Worm (Caenorhabditis elegans) whole organism, L1 larva: ENCODE results near the gene sphr-1.

ENCODE experiments used
- C04F5.9 ChIP-seq: sonication (generic microtip); optimal IDR thresholded peaks from 2 replicates; lab custom pipeline; 2016; ENCODE audit warnings: missing genetic modification characterization, missing compliant biosample characterization
- C34B4.2 ChIP-seq: sonication (generic microtip); optimal IDR thresholded peaks from 2 replicates; lab custom pipeline; 2017; ENCODE audit warnings: mild to moderate bottlenecking, missing genetic modification characterization, missing compliant biosample characterization
- F16B12.6 ChIP-seq: fragments of 150-350 bp; optimal IDR thresholded peaks from 2 replicates; lab custom pipeline; 2014; ENCODE audit warnings: missing biosample characterization, missing genetic modification characterization
- aha-1 ChIP-seq: fragments of 150-350 bp; optimal IDR thresholded peaks from 2 replicates; lab custom pipeline; 2014; ENCODE audit warnings: missing biosample characterization, missing genetic modification characterization
- aly-2 ChIP-seq: fragments of 150-350 bp; optimal IDR thresholded peaks from 2 replicates; lab custom pipeline; 2014; ENCODE audit warnings: missing biosample characterization, missing genetic modification characterization
- ama-1 ChIP-seq: fragments of 150-350 bp; optimal IDR thresholded peaks from 2 replicates; lab custom pipeline; 2014
- blmp-1 ChIP-seq: fragments of 150-350 bp; optimal IDR thresholded peaks from 2 replicates; lab custom pipeline; 2014; ENCODE audit warnings: missing biosample characterization, missing genetic modification characterization
- ceh-63 ChIP-seq: fragments of 200-800 bp; sonication (Bioruptor generic); optimal IDR thresholded peaks from 2 replicates; lab custom pipeline; 2018; ENCODE audit warnings: mild to moderate bottlenecking, missing genetic modification characterization, missing compliant biosample characterization
- ceh-8 ChIP-seq: fragments of 200-800 bp; sonication (Bioruptor generic); optimal IDR thresholded peaks from 2 replicates; lab custom pipeline; 2018; ENCODE audit warnings: mild to moderate bottlenecking, missing genetic modification characterization, moderate library complexity, missing compliant biosample characterization
- ceh-88 ChIP-seq: fragments of 200-800 bp; sonication (Bioruptor generic); IDR thresholded peaks from 2 replicates; pipeline ENCODE4 v1.3.6; 2022; ENCODE audit warnings: missing genetic modification characterization, missing compliant biosample characterization
- ces-1 ChIP-seq: fragments of 150-350 bp; optimal IDR thresholded peaks from 2 replicates; lab custom pipeline; 2014; ENCODE audit warnings: missing biosample characterization, missing genetic modification reagents, missing genetic modification characterization
- efl-1 ChIP-seq, 4 experiments: fragments of 150-350 bp; optimal IDR thresholded peaks in 3 of 4; peaks in 1 of 4; 1 replicate in 1 of 4; 2 replicates in 3 of 4; lab custom pipeline; 2014; ENCODE audit warnings: missing biosample characterization in 2 of 4, missing genetic modification characterization in 2 of 4, missing genetic modification reagents in 2 of 4
- egl-27 ChIP-seq, 2 experiments: fragments of 150-350 bp in 1 of 2; sonication (generic microtip); optimal IDR thresholded peaks; 3 replicates each; lab custom pipeline; 2017 to 2018; ENCODE audit warnings: missing biosample characterization in 2 of 2, missing genetic modification characterization in 2 of 2, missing genetic modification reagents in 2 of 2
- elt-2 ChIP-seq: sonication (generic microtip); optimal IDR thresholded peaks from 2 replicates; lab custom pipeline; 2016; ENCODE audit warnings: missing genetic modification characterization, mild to moderate bottlenecking, inconsistent platforms, missing compliant biosample characterization, missing genetic modification reagents
- elt-3 ChIP-seq, 6 experiments: fragments of 150-350 bp in 1 of 6; sonication (generic microtip); optimal IDR thresholded peaks; 2 replicates each; lab custom pipeline; 2017 to 2018; ENCODE audit warnings: missing biosample characterization in 6 of 6, missing genetic modification characterization in 6 of 6, inconsistent platforms in 1 of 6
- ets-5 ChIP-seq: fragments of 200-800 bp; sonication (Bioruptor generic); IDR thresholded peaks from 2 replicates; pipeline ENCODE4 v1.3.6; 2022; ENCODE audit warnings: missing genetic modification characterization, missing compliant biosample characterization
- fkh-10 ChIP-seq: sonication (generic microtip); optimal IDR thresholded peaks from 2 replicates; lab custom pipeline; 2017; ENCODE audit warnings: missing biosample characterization, missing genetic modification reagents, missing genetic modification characterization
- fkh-8 ChIP-seq: sonication (generic microtip); optimal IDR thresholded peaks from 2 replicates; lab custom pipeline; 2016; ENCODE audit warnings: mild to moderate bottlenecking, missing genetic modification characterization, missing compliant biosample characterization
- hlh-17 ChIP-seq: fragments of 200-800 bp; sonication (Bioruptor generic); optimal IDR thresholded peaks from 2 replicates; lab custom pipeline; 2018; ENCODE audit warnings: missing genetic modification characterization, mild to moderate bottlenecking, missing compliant biosample characterization, moderate library complexity, borderline replicate concordance
- hlh-4 ChIP-seq: sonication (generic microtip); optimal IDR thresholded peaks from 2 replicates; lab custom pipeline; 2016; ENCODE audit warnings: mild to moderate bottlenecking, missing genetic modification characterization, missing compliant biosample characterization
- hpl-2 ChIP-seq: fragments of 150-350 bp; optimal IDR thresholded peaks from 2 replicates; lab custom pipeline; 2014; ENCODE audit warnings: missing biosample characterization, missing genetic modification reagents, missing genetic modification characterization
- isw-1 ChIP-seq: fragments of 200-800 bp; sonication (Bioruptor generic); IDR thresholded peaks from 2 replicates; pipeline ENCODE4 v1.3.6; 2022; ENCODE audit warnings: missing genetic modification characterization, missing compliant biosample characterization
- jun-1 ChIP-seq: fragments of 150-350 bp; optimal IDR thresholded peaks from 2 replicates; lab custom pipeline; 2014; ENCODE audit warnings: missing biosample characterization, missing genetic modification reagents, missing genetic modification characterization
- lin-14 ChIP-seq: fragments of 200-800 bp; sonication (Bioruptor generic); optimal IDR thresholded peaks from 2 replicates; lab custom pipeline; 2018; ENCODE audit warnings: mild to moderate bottlenecking, missing genetic modification characterization, moderate library complexity, missing compliant biosample characterization
- lin-35 ChIP-seq, 2 experiments: fragments of 150-350 bp; optimal IDR thresholded peaks; 2 replicates each; lab custom pipeline; 2014; ENCODE audit warnings: missing biosample characterization in 2 of 2, missing genetic modification characterization in 2 of 2, missing genetic modification reagents in 2 of 2
- lin-39 ChIP-seq: fragments of 150-350 bp; optimal IDR thresholded peaks from 2 replicates; lab custom pipeline; 2014; ENCODE audit warnings: missing biosample characterization, missing genetic modification reagents, missing genetic modification characterization
- lir-3 ChIP-seq: sonication (generic microtip); optimal IDR thresholded peaks from 2 replicates; lab custom pipeline; 2016; ENCODE audit warnings: mild to moderate bottlenecking, missing genetic modification characterization, moderate library complexity, missing compliant biosample characterization; ENCODE audit not compliant: poor library complexity
- lsy-2 ChIP-seq, 2 experiments: fragments of 150-350 bp; optimal IDR thresholded peaks; 2 replicates each; lab custom pipeline; 2014; ENCODE audit warnings: missing biosample characterization in 2 of 2, missing genetic modification characterization in 2 of 2
- mab-9 ChIP-seq: fragments of 200-800 bp; sonication (Bioruptor generic); IDR thresholded peaks from 2 replicates; pipeline ENCODE4 v1.3.6; 2022; ENCODE audit warnings: missing genetic modification reagents, missing genetic modification characterization, missing compliant biosample characterization
- mef-2 ChIP-seq: fragments of 150-350 bp; optimal IDR thresholded peaks from 2 replicates; lab custom pipeline; 2014; ENCODE audit warnings: missing biosample characterization, missing genetic modification characterization
- mep-1 ChIP-seq: fragments of 150-350 bp; optimal IDR thresholded peaks from 2 replicates; lab custom pipeline; 2014; ENCODE audit warnings: missing biosample characterization, missing genetic modification characterization
- nhr-19 ChIP-seq: fragments of 200-800 bp; sonication (Bioruptor generic); conservative IDR thresholded peaks from 2 replicates; pipeline ENCODE4 v1.3.6; 2022; ENCODE audit warnings: missing genetic modification characterization, missing compliant biosample characterization
- nhr-20 ChIP-seq: sonication (generic microtip); optimal IDR thresholded peaks from 2 replicates; lab custom pipeline; 2016; ENCODE audit warnings: mild to moderate bottlenecking, missing genetic modification characterization, missing compliant biosample characterization
- nhr-237 ChIP-seq: fragments of 150-350 bp; optimal IDR thresholded peaks from 2 replicates; lab custom pipeline; 2014; ENCODE audit warnings: missing biosample characterization, missing genetic modification characterization
- nhr-28 ChIP-seq: fragments of 150-350 bp; optimal IDR thresholded peaks from 2 replicates; lab custom pipeline; 2014; ENCODE audit warnings: missing biosample characterization, missing genetic modification characterization
- nhr-71 ChIP-seq: sonication (generic microtip); optimal IDR thresholded peaks from 2 replicates; lab custom pipeline; 2016; ENCODE audit warnings: mild to moderate bottlenecking, missing genetic modification characterization, moderate library complexity, missing compliant biosample characterization
- nhr-76 ChIP-seq: sonication (generic microtip); optimal IDR thresholded peaks from 2 replicates; lab custom pipeline; 2017; ENCODE audit warnings: missing biosample characterization, missing genetic modification characterization
- nhr-77 ChIP-seq: fragments of 150-350 bp; optimal IDR thresholded peaks from 2 replicates; lab custom pipeline; 2014; ENCODE audit warnings: missing biosample characterization, missing genetic modification characterization
- nhr-84 ChIP-seq: sonication (generic microtip); optimal IDR thresholded peaks from 2 replicates; lab custom pipeline; 2017; ENCODE audit warnings: missing biosample characterization, missing genetic modification characterization
- nhr-85 ChIP-seq: sonication (generic microtip); peaks from one replicate; lab custom pipeline; 2016; ENCODE audit warnings: missing genetic modification characterization, inconsistent platforms, missing compliant biosample characterization
- nhr-90 ChIP-seq: sonication (generic microtip); optimal IDR thresholded peaks from 2 replicates; lab custom pipeline; 2016; ENCODE audit warnings: mild to moderate bottlenecking, missing genetic modification characterization, missing compliant biosample characterization; ENCODE audit not compliant: poor library complexity
- snu-23 ChIP-seq: sonication (generic microtip); optimal IDR thresholded peaks from 2 replicates; lab custom pipeline; 2016; ENCODE audit warnings: missing genetic modification characterization, missing compliant biosample characterization
- sox-4 ChIP-seq: sonication (generic microtip); optimal IDR thresholded peaks from 2 replicates; lab custom pipeline; 2016; ENCODE audit warnings: missing genetic modification characterization, missing compliant biosample characterization
- sptf-1 ChIP-seq: fragments of 150-350 bp; optimal IDR thresholded peaks from 2 replicates; lab custom pipeline; 2014; ENCODE audit warnings: missing biosample characterization, missing genetic modification characterization
- swsn-7 ChIP-seq: sonication (generic microtip); optimal IDR thresholded peaks from 2 replicates; lab custom pipeline; 2016; ENCODE audit warnings: missing genetic modification characterization, missing compliant biosample characterization
- tbx-2 ChIP-seq: sonication (generic microtip); optimal IDR thresholded peaks from 2 replicates; lab custom pipeline; 2016; ENCODE audit warnings: missing genetic modification characterization, missing compliant biosample characterization
- tlp-1 ChIP-seq: fragments of 150-350 bp; optimal IDR thresholded peaks from 2 replicates; lab custom pipeline; 2014; ENCODE audit warnings: missing biosample characterization, missing genetic modification characterization
- unc-62 ChIP-seq: fragments of 150-350 bp; optimal IDR thresholded peaks from 2 replicates; lab custom pipeline; 2014; ENCODE audit warnings: missing biosample characterization, missing genetic modification reagents, missing genetic modification characterization
- unc-86 ChIP-seq: sonication (generic microtip); optimal IDR thresholded peaks from 2 replicates; lab custom pipeline; 2016; ENCODE audit warnings: missing genetic modification characterization, missing compliant biosample characterization
- unc-98 ChIP-seq: fragments of 200-800 bp; sonication (Bioruptor generic); IDR thresholded peaks from 2 replicates; pipeline ENCODE4 v1.3.6; 2022; ENCODE audit warnings: missing genetic modification characterization, missing compliant biosample characterization
- xbp-1 ChIP-seq: sonication (generic microtip); optimal IDR thresholded peaks from 2 replicates; lab custom pipeline; 2016; ENCODE audit warnings: missing genetic modification characterization, missing compliant biosample characterization
- ztf-11 ChIP-seq, 2 experiments: sonication (generic microtip); optimal IDR thresholded peaks; 2 replicates each; lab custom pipeline; 2016 to 2017; ENCODE audit warnings: missing genetic modification characterization in 2 of 2, missing biosample characterization in 1 of 2, missing compliant biosample characterization in 1 of 2
- ztf-4 ChIP-seq: fragments of 150-350 bp; optimal IDR thresholded peaks from 2 replicates; lab custom pipeline; 2014; ENCODE audit warnings: missing biosample characterization, missing genetic modification characterization

The sphr-1 gene

ce11 chrV:9160224-9160886, 31.1 kb upstream of the sphr-1 start, which contains the start of gene col-144:
TSS of gene col-144 (minus strand) at chrV:9160642.
- TF ChIP-seq mab-9 (GFP tag; lab: Robert Waterston, UW) = no peak
- no peak for TF ChIP-seq lin-39 (tag; lab: Kevin White, UChicago)
- no peak for TF ChIP-seq egl-27 (tag; optimal IDR thresholded peaks at IDR 0.05; lab: Kevin White, UChicago)
- peak; percentile 59 for TF ChIP-seq snu-23
- no peak for TF ChIP-seq nhr-28 (tag; lab: Kevin White, UChicago)
- no peak for TF ChIP-seq unc-98
- TF ChIP-seq blmp-1 (tag; lab: Kevin White, UChicago) = peak; percentile 38
- TF ChIP-seq unc-62 (GFP tag; lab: Kevin White, UChicago) = no peak
- TF ChIP-seq nhr-71 (tag; lab: Kevin White, UChicago) = peak; percentile 55
- no peak for TF ChIP-seq mef-2 (tag; lab: Kevin White, UChicago)
- TF ChIP-seq elt-2 = no peak
- no peak for TF ChIP-seq ets-5 (GFP tag; lab: Robert Waterston, UW)
- TF ChIP-seq swsn-7 = no peak
- TF ChIP-seq tbx-2 (tag; lab: Kevin White, UChicago) = no peak
- no peak for TF ChIP-seq jun-1 (tag; lab: Kevin White, UChicago)
- TF ChIP-seq nhr-84 (tag; lab: Kevin White, UChicago) = no peak
- TF ChIP-seq ama-1 (lab: Kevin White, UChicago) = peak; percentile 13
- TF ChIP-seq nhr-76 = no peak
- no peak for TF ChIP-seq efl-1 (optimal IDR thresholded peaks at IDR 0.05; lab: Kevin White, UChicago)
- TF ChIP-seq efl-1 (GFP tag; optimal IDR thresholded peaks at IDR 0.05 in 1 of 2; lab: Kevin White, UChicago) = peak in 1 of 2 experiments; percentile 82
- no peak for TF ChIP-seq F16B12.6 (tag; lab: Kevin White, UChicago)
- TF ChIP-seq nhr-237 (tag; lab: Kevin White, UChicago) = no peak
- TF ChIP-seq nhr-85 (tag; lab: Kevin White, UChicago) = peak; percentile 93
- TF ChIP-seq lin-14 (GFP tag; lab: Kevin White, UChicago) = peak; percentile 68
- TF ChIP-seq lin-35 (GFP tag; optimal IDR thresholded peaks at IDR 0.05; lab: Kevin White, UChicago) = peak in 1 of 2 experiments; percentile 26
- no peak for TF ChIP-seq ces-1 (GFP tag; lab: Kevin White, UChicago)
- TF ChIP-seq ceh-63 (GFP tag; lab: Kevin White, UChicago) = no peak
- no peak for TF ChIP-seq lir-3 (tag; lab: Kevin White, UChicago)
- TF ChIP-seq hlh-4 = no peak
- TF ChIP-seq ztf-11 (tag; optimal IDR thresholded peaks at IDR 0.05; lab: Kevin White, UChicago) = no peak
- TF ChIP-seq aha-1 (tag; lab: Kevin White, UChicago) = no peak
- TF ChIP-seq C04F5.9 (tag; lab: Kevin White, UChicago) = no peak
- TF ChIP-seq lsy-2 (tag; optimal IDR thresholded peaks at IDR 0.05; lab: Kevin White, UChicago) = no peak
- no peak for TF ChIP-seq nhr-77 (tag; lab: Kevin White, UChicago)
- TF ChIP-seq ceh-8 (GFP tag; lab: Kevin White, UChicago) = no peak
- no peak for TF ChIP-seq unc-86 (tag; lab: Kevin White, UChicago)
- no peak for TF ChIP-seq sptf-1
- no peak for TF ChIP-seq aly-2 (tag; lab: Kevin White, UChicago)
- no peak for TF ChIP-seq hlh-17 (GFP tag; lab: Kevin White, UChicago)
- TF ChIP-seq xbp-1 (tag; lab: Kevin White, UChicago) = no peak
- TF ChIP-seq fkh-10 (GFP tag; lab: Kevin White, UChicago) = no peak
- no peak for TF ChIP-seq tlp-1 (tag; lab: Kevin White, UChicago)
- TF ChIP-seq hpl-2 (GFP tag; lab: Kevin White, UChicago) = no peak
- no peak for TF ChIP-seq sox-4
- TF ChIP-seq nhr-19 (GFP tag; lab: Robert Waterston, UW) = peak; percentile 39; the same call in 1 of the 2 replicates
- TF ChIP-seq nhr-90 (tag; lab: Kevin White, UChicago) = no peak
- no peak for TF ChIP-seq ztf-4 (tag; lab: Kevin White, UChicago)
- no peak for TF ChIP-seq mep-1 (tag; lab: Kevin White, UChicago)
- TF ChIP-seq isw-1 (GFP tag; lab: Robert Waterston, UW) = no peak
- no peak for TF ChIP-seq fkh-8 (tag; lab: Kevin White, UChicago)
- peak; percentile 64 for TF ChIP-seq nhr-20 (tag; lab: Kevin White, UChicago)
- TF ChIP-seq elt-3 (tag; optimal IDR thresholded peaks at IDR 0.05; lab: Kevin White, UChicago) = peak in 2 of 6 experiments; percentile 36 to 39
- no peak for TF ChIP-seq ceh-88 (GFP tag; lab: Robert Waterston, UW)
- no peak for TF ChIP-seq C34B4.2 (tag; lab: Kevin White, UChicago)
